Worm (Caenorhabditis elegans) whole organism, L4/young adult: ENCODE results near the gene pkg-2.

ENCODE experiments used
- W03F9.2 ChIP-seq: fragments of 150-350 bp; optimal IDR thresholded peaks from 2 replicates; lab custom pipeline; 2014; ENCODE audit warnings: missing biosample characterization, missing genetic modification characterization
- dao-5 ChIP-seq: sonication (generic microtip); optimal IDR thresholded peaks from 2 replicates; lab custom pipeline; 2016; ENCODE audit warnings: missing genotype, missing genetic modification characterization, moderate library complexity, missing compliant biosample characterization
- him-1 ChIP-seq: sonication (generic microtip); optimal IDR thresholded peaks from 2 replicates; lab custom pipeline; 2016; ENCODE audit warnings: missing genotype, missing genetic modification reagents, missing genetic modification characterization, missing compliant biosample characterization

ce11 chrIV:8526050-8526449, 5.4 kb downstream of the pkg-2 start:
- TF ChIP-seq him-1 (tag; lab: Kevin White, UChicago) (no peak), dao-5 (tag; lab: Kevin White, UChicago) (no peak), W03F9.2 (no peak)
